Fruit fly (Drosophila melanogaster): ENCODE results near the gene ema.

ema gene

DNA sequence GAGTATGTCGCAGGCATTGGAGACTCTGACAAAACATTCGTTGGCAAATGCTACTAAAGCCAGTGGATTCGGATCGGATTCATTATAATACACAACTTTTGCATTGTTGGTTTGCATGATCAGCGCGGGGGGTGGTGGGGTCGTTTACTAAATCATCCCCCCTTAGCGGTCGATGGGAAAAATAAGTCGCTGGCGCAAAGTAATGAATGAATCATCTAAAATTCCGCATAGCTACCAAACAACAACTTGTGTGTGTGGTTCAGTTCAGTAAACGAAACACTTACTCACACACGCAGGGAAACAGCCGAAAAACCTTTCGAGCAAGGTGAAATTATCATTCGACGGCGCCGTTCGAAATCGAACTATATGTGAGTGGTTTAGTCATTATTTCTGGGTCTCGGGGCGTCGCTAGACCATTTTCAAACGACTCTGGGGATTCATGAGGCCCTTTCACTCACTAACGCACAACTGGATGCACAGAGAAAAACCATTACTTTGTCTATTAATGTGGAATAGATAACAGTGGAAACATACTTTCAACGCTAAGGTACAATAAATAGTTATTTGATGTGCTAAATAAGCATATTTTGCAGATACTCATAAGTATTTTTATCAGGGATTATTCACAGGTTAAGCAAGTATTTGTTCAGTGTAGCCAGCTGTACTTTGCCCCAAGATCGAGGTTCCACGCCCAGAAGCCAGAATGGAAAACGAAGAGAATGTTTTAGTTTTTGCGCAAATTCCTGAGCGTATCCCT is 7.1 kb upstream of the ema start (continued):
- TF ChIP-seq Xrp1 (GFP tag; IDR thresholded peaks at IDR 0.05) (peak; percentile 91), CG1832 (GFP tag; optimal IDR thresholded peaks at IDR 0.05) (no peak), CG2202 (tag; optimal IDR thresholded peaks at IDR 0.05) (peak; percentile 68), abd-A (tag; optimal IDR thresholded peaks at IDR 0.05) (no peak), Asciz (GFP tag; optimal IDR thresholded peaks at IDR 0.05) (no peak), fd96Cb (tag; optimal IDR thresholded peaks at IDR 0.05) (peak; percentile 77), CG9609 (GFP tag; optimal IDR thresholded peaks at IDR 0.05) (peak; percentile 82), CG12769 (tag; optimal IDR thresholded peaks at IDR 0.05) (peak; percentile 92), mam (GFP tag; optimal IDR thresholded peaks at IDR 0.05) (peak; percentile 62), Dp (GFP tag; optimal IDR thresholded peaks at IDR 0.05) (no peak), CG9817 (tag; optimal IDR thresholded peaks at IDR 0.05) (peak; percentile 66), sim (GFP tag; IDR thresholded peaks at IDR 0.05) (peak; percentile 87), CG15073 (GFP tag; optimal IDR thresholded peaks at IDR 0.05) (no peak), CG12071 (GFP tag; optimal IDR thresholded peaks at IDR 0.05) (peak; percentile 83), cg (GFP tag; optimal IDR thresholded peaks at IDR 0.05) (peak; percentile 39), Vsx1 (GFP tag; optimal IDR thresholded peaks at IDR 0.05) (peak; percentile 65), dati (GFP tag; IDR thresholded peaks at IDR 0.05) (peak; percentile 87), Sin3A (optimal IDR thresholded peaks at IDR 0.05) (no peak), btn (GFP tag; optimal IDR thresholded peaks at IDR 0.05) (no peak), Gsc (GFP tag; IDR thresholded peaks at IDR 0.05) (peak; percentile 73), Mes4 (GFP tag; optimal IDR thresholded peaks at IDR 0.05) (peak; percentile 48), D (optimal IDR thresholded peaks at IDR 0.05) (no peak), D (GFP tag; optimal IDR thresholded peaks at IDR 0.05) (no peak), CG1233 (GFP tag; optimal IDR thresholded peaks at IDR 0.05) (peak; percentile 14), CG9215 (GFP tag; IDR thresholded peaks at IDR 0.05) (no peak; the same call in 1 of the 2 replicates), gem (tag; optimal IDR thresholded peaks at IDR 0.05) (peak; percentile 85), az2 (GFP tag; optimal IDR thresholded peaks at IDR 0.05) (peak; percentile 67), CG18619 (GFP tag; optimal IDR thresholded peaks at IDR 0.05) (no peak), CG6813 (GFP tag; optimal IDR thresholded peaks at IDR 0.05) (peak; percentile 29), CG15514 (GFP tag; optimal IDR thresholded peaks at IDR 0.05) (peak; percentile 33), CG11695 (GFP tag; IDR thresholded peaks at IDR 0.05) (peak; percentile 60), oc (tag; optimal IDR thresholded peaks at IDR 0.05) (peak; percentile 65), croc (GFP tag; conservative IDR thresholded peaks at IDR 0.05) (peak; percentile 59), tup (GFP tag; optimal IDR thresholded peaks at IDR 0.05) (peak; percentile 58), cato (GFP tag; optimal IDR thresholded peaks at IDR 0.05; ENCODE audit: borderline replicate concordance) (peak; percentile 58), CG7372 (GFP tag; IDR thresholded peaks at IDR 0.05) (peak; percentile 71; the same call in 1 of the 2 replicates), stc (GFP tag; IDR thresholded peaks at IDR 0.05) (peak; percentile 63), gsb-n (tag; optimal IDR thresholded peaks at IDR 0.05) (peak; percentile 78), grn (GFP tag; optimal IDR thresholded peaks at IDR 0.05) (no peak), Abd-B (GFP tag; optimal IDR thresholded peaks at IDR 0.05) (peak; percentile 42), CG14965 (GFP tag; optimal IDR thresholded peaks at IDR 0.05; ENCODE audit: borderline replicate concordance) (no peak), esg (GFP tag; conservative IDR thresholded peaks at IDR 0.05) (peak; percentile 80), CG17612 (GFP tag; IDR thresholded peaks at IDR 0.05) (peak; percentile 54), pan (optimal IDR thresholded peaks at IDR 0.05) (no peak), pan (GFP tag; optimal IDR thresholded peaks at IDR 0.05 in 1 of 2, IDR thresholded peaks at IDR 0.05 in 1 of 2) (peak in 1 of 2 experiments; percentile 79), dan (GFP tag; IDR thresholded peaks at IDR 0.05) (peak; percentile 52; the same call in 1 of the 2 replicates), CG2116 (GFP tag; optimal IDR thresholded peaks at IDR 0.05) (no peak), Bgb (GFP tag; IDR thresholded peaks at IDR 0.05; ENCODE audit: partially characterized antibody) (no peak), CG7987 (GFP tag; optimal IDR thresholded peaks at IDR 0.05) (peak; percentile 23)
